Worm (Caenorhabditis elegans): ENCODE results near the gene F11D5.7.

DNA sequence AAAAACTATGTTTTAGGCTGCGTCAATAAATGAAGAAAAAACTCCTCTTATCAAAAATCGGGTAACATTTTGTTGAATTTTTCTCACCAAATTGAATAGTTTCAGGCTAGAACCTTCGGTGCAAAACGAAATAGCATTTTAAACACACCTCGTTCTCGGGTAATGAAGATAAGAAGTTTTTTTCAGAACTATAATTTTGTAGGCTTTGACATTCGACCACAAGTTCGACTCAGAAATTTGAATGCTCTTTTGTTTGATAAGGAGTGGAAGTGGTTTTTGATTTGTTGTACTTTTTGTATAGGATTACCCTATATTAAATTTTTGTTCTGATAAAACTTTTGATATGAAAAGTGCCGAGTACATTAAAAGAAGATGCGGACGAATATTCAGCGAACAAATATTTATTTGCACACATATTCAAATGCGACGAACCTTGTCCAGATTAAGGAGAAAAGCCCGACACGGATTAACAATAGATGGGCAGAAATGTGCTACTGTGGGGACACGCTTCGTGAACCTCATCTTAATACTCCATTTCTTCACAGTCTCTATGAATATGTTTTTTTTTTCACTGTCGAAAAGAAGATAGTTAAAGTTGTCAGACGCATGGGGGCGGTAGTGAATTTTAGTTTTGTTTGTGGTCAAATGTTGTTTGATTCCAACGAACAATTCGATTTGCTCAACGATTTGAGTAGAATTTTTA lies 2.6 kb downstream of the F11D5.7 start:
- no peak for TF ChIP-seq fkh-10 (GFP tag; optimal IDR thresholded peaks at IDR 0.05)
- no peak for TF ChIP-seq mdl-1 (tag; optimal IDR thresholded peaks at IDR 0.05)
- TF ChIP-seq snpc-4 (tag; optimal IDR thresholded peaks at IDR 0.05): no peak
- peak; percentile 93 for TF ChIP-seq pqm-1 (tag; optimal IDR thresholded peaks at IDR 0.05)
- no peak for TF ChIP-seq nhr-12 (tag; optimal IDR thresholded peaks at IDR 0.05)
- no peak for TF ChIP-seq nhr-237 (tag; optimal IDR thresholded peaks at IDR 0.05)
- no peak for TF ChIP-seq nhr-11 (tag; optimal IDR thresholded peaks at IDR 0.05)
- no peak for TF ChIP-seq eor-1 (tag; optimal IDR thresholded peaks at IDR 0.05)
- no peak for TF ChIP-seq egl-27 (tag; optimal IDR thresholded peaks at IDR 0.05)
- TF ChIP-seq ceh-82 (tag; optimal IDR thresholded peaks at IDR 0.05): no peak
- TF ChIP-seq ceh-16 (tag; optimal IDR thresholded peaks at IDR 0.05): no peak
- peak; percentile 45 for TF ChIP-seq pha-4 (tag; optimal IDR thresholded peaks at IDR 0.05)
